Worm (Caenorhabditis elegans) whole organism, mixed stage, embryonic: ENCODE results near the gene nhr-16.

ENCODE experiments used
- lsy-2 ChIP-seq: fragments of 150-350 bp; optimal IDR thresholded peaks from 2 replicates; lab custom pipeline; 2014; ENCODE audit warnings: missing biosample characterization, missing genetic modification characterization
- nhr-237 ChIP-seq: fragments of 150-350 bp; optimal IDR thresholded peaks from 2 replicates; lab custom pipeline; 2014; ENCODE audit warnings: missing biosample characterization, missing genetic modification characterization
- nhr-28 ChIP-seq: fragments of 150-350 bp; optimal IDR thresholded peaks from 2 replicates; lab custom pipeline; 2014; ENCODE audit warnings: missing biosample characterization, missing genetic modification characterization
- nhr-76 ChIP-seq: sonication (generic microtip); optimal IDR thresholded peaks from 2 replicates; lab custom pipeline; 2017; ENCODE audit warnings: missing biosample characterization, missing genetic modification characterization
- snpc-4 ChIP-seq: fragments of 150-350 bp; optimal IDR thresholded peaks from 2 replicates; lab custom pipeline; 2014; ENCODE audit warnings: missing biosample characterization, missing genetic modification characterization
- unc-39 ChIP-seq: fragments of 150-350 bp; optimal IDR thresholded peaks from 2 replicates; lab custom pipeline; 2014; ENCODE audit warnings: missing biosample characterization, missing genetic modification characterization
- unc-62 ChIP-seq: fragments of 150-350 bp; optimal IDR thresholded peaks from 2 replicates; lab custom pipeline; 2014; ENCODE audit warnings: missing biosample characterization, missing genetic modification reagents, missing genetic modification characterization
- ztf-11 ChIP-seq: fragments of 150-350 bp; optimal IDR thresholded peaks from 2 replicates; lab custom pipeline; 2014; ENCODE audit warnings: missing biosample characterization, missing genetic modification characterization

DNA sequence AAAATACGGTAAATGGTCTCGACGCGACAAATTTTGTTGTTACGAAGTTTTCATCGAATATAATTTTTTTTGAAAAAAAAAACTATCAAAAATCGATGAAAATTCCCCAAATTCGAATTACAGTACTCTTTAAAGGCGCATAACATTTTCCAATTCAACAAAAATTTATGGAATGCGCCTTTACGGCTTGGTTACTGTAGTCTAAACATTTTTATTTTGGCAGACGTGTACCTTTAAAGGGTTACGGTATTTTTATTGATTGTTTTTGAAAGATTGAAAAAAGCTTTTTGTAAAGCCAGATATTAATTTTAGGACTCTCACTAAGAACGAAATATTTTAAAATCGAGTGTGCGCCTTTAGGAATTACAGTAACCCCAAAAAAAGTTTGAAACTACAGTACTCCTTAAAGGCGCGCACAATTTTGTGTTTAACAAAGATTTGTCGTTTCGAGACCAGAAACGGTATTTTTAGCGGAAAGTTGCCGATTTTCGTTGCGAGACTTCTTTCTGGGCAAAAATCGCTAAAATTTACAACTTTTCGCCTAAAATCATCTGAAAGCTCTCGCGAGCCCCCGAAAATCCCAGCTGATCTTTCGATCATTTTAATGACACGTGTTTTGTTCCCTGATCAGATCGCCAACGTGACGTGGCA, 35.5 kb downstream of the nhr-16 start:
- TF ChIP-seq nhr-28 (tag; lab: Kevin White, UChicago) (no peak), unc-39 (tag; lab: Kevin White, UChicago) (no peak), snpc-4 (no peak), nhr-237 (tag; lab: Kevin White, UChicago) (no peak), unc-62 (GFP tag; lab: Kevin White, UChicago) (no peak), nhr-76 (no peak), ztf-11 (tag; lab: Kevin White, UChicago) (no peak), lsy-2 (tag; lab: Kevin White, UChicago) (no peak)
